Worm (Caenorhabditis elegans) whole organism, late embryonic: Measurements from ENCODE around the gene T01B7.5.

Experiments used
- Y22D7AL.16 ChIP-seq: sonication (generic microtip); optimal IDR thresholded peaks from 2 replicates; lab custom pipeline; 2016; ENCODE audit warnings: missing genetic modification characterization, missing compliant biosample characterization
- ceh-22 ChIP-seq: sonication (generic microtip); optimal IDR thresholded peaks from 2 replicates; lab custom pipeline; 2017; ENCODE audit warnings: missing biosample characterization, missing genetic modification characterization
- ceh-30 ChIP-seq: fragments of 150-350 bp; optimal IDR thresholded peaks from 2 replicates; lab custom pipeline; 2014; ENCODE audit warnings: missing biosample characterization, missing genetic modification characterization
- odd-2 ChIP-seq: sonication (generic microtip); optimal IDR thresholded peaks from 2 replicates; lab custom pipeline; 2017; ENCODE audit warnings: antibody characterized with exemption, mild to moderate bottlenecking, missing genetic modification characterization, missing compliant biosample characterization
- pha-4 ChIP-seq: fragments of 150-350 bp; optimal IDR thresholded peaks from 2 replicates; lab custom pipeline; 2018; ENCODE audit warnings: missing biosample characterization, missing genetic modification reagents, missing genetic modification characterization
- pqm-1 ChIP-seq: sonication (generic microtip); optimal IDR thresholded peaks from 2 replicates; lab custom pipeline; 2016; ENCODE audit warnings: missing genetic modification characterization, missing compliant biosample characterization
- rnt-1 ChIP-seq: sonication (generic microtip); optimal IDR thresholded peaks from 2 replicates; lab custom pipeline; 2016; ENCODE audit warnings: missing genetic modification characterization, missing compliant biosample characterization
- syd-9 ChIP-seq: sonication (generic microtip); optimal IDR thresholded peaks from 2 replicates; lab custom pipeline; 2016; ENCODE audit warnings: mild to moderate bottlenecking, missing genetic modification characterization, moderate library complexity, missing compliant biosample characterization
- unc-42 ChIP-seq: sonication (generic microtip); optimal IDR thresholded peaks from 2 replicates; lab custom pipeline; 2016; ENCODE audit warnings: missing genotype, missing genetic modification characterization, missing compliant biosample characterization
- unc-55 ChIP-seq: sonication (generic microtip); optimal IDR thresholded peaks from 2 replicates; lab custom pipeline; 2017; ENCODE audit warnings: missing biosample characterization, missing genetic modification reagents, missing genetic modification characterization

DNA sequence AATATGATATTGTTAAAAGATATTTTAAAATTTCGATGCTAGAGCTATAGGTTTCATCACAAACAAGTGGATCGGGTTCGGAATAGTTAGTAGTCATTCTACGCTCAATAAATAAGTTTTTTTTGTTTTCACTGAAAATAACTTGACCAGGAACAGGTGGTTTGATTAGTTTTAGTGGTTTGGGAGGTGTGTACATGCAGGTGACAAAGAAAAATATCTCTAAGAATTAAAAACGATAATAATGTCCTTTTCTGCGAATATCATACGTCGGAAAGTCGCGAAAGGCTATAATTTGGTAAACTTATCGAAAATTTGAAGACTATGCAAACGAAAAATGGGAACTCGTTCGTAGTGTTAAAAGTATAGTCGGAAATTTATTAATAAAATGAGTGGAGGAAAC, 6.3 kb upstream of the T01B7.5 start, which contains the start of gene srg-15:
- no peak for TF ChIP-seq ceh-30 (tag; lab: Kevin White, UChicago)
- TF ChIP-seq odd-2 (tag; lab: Kevin White, UChicago) = no peak
- TF ChIP-seq syd-9 = no peak
- no peak for TF ChIP-seq pha-4 (tag; lab: Kevin White, UChicago)
- no peak for TF ChIP-seq ceh-22 (tag; lab: Kevin White, UChicago)
- TF ChIP-seq unc-55 (GFP tag; lab: Kevin White, UChicago) = no peak
- no peak for TF ChIP-seq unc-42 (tag; lab: Kevin White, UChicago)
- no peak for TF ChIP-seq rnt-1
- TF ChIP-seq pqm-1 = no peak
- TF ChIP-seq Y22D7AL.16 (tag; lab: Kevin White, UChicago) = no peak
